Worm (Caenorhabditis elegans) whole organism, L3 larva: Measurements from ENCODE around the gene jud-4.

Experiments used
- ama-1 ChIP-seq: fragments of 150-350 bp; optimal IDR thresholded peaks from 2 replicates; lab custom pipeline; 2018
- ceh-16 ChIP-seq: sonication (generic microtip); optimal IDR thresholded peaks from 2 replicates; lab custom pipeline; 2017; ENCODE audit warnings: missing biosample characterization, missing genetic modification characterization
- egl-5 ChIP-seq: fragments of 150-350 bp; optimal IDR thresholded peaks from 2 replicates; lab custom pipeline; 2017; ENCODE audit warnings: missing biosample characterization, missing genetic modification reagents, missing genetic modification characterization, inconsistent platforms
- elt-1 ChIP-seq: fragments of 150-350 bp; optimal IDR thresholded peaks from 2 replicates; lab custom pipeline; 2014; ENCODE audit warnings: missing biosample characterization, missing genetic modification characterization
- eor-1 ChIP-seq, 2 experiments: fragments of 150-350 bp; optimal IDR thresholded peaks; 2 replicates each; lab custom pipeline; 2014 to 2018; ENCODE audit warnings: missing biosample characterization in 2 of 2, missing genetic modification characterization in 2 of 2
- fkh-10 ChIP-seq: sonication (generic microtip); optimal IDR thresholded peaks from 2 replicates; lab custom pipeline; 2017; ENCODE audit warnings: missing biosample characterization, missing genetic modification reagents, missing genetic modification characterization
- lin-15B ChIP-seq: fragments of 150-350 bp; optimal IDR thresholded peaks from 2 replicates; lab custom pipeline; 2014; ENCODE audit warnings: missing biosample characterization, missing genetic modification characterization
- mdl-1 ChIP-seq: fragments of 150-350 bp; optimal IDR thresholded peaks from 2 replicates; lab custom pipeline; 2014; ENCODE audit warnings: missing biosample characterization, missing genetic modification characterization
- nhr-237 ChIP-seq: fragments of 150-350 bp; optimal IDR thresholded peaks from 2 replicates; lab custom pipeline; 2014; ENCODE audit warnings: missing biosample characterization, missing genetic modification characterization
- nhr-28 ChIP-seq: fragments of 150-350 bp; optimal IDR thresholded peaks from 2 replicates; lab custom pipeline; 2014; ENCODE audit warnings: missing biosample characterization, missing genetic modification characterization
- tbx-2 ChIP-seq: sonication (generic microtip); optimal IDR thresholded peaks from 2 replicates; lab custom pipeline; 2016; ENCODE audit warnings: mild to moderate bottlenecking, missing genetic modification characterization, missing compliant biosample characterization
- unc-39 ChIP-seq: sonication (generic microtip); optimal IDR thresholded peaks from 4 replicates; lab custom pipeline; 2017; ENCODE audit warnings: missing biosample characterization, missing genetic modification characterization
- zag-1 ChIP-seq: fragments of 150-350 bp; optimal IDR thresholded peaks from 2 replicates; lab custom pipeline; 2014; ENCODE audit warnings: missing biosample characterization, missing genetic modification characterization
- ztf-11 ChIP-seq: fragments of 150-350 bp; optimal IDR thresholded peaks from 2 replicates; lab custom pipeline; 2014; ENCODE audit warnings: missing biosample characterization, missing genetic modification characterization

- TF ChIP-seq fkh-10 (GFP tag; lab: Kevin White, UChicago), result no peak
- TF ChIP-seq elt-1, result no peak
- TF ChIP-seq nhr-28, result no peak
- TF ChIP-seq lin-15B (tag; lab: Kevin White, UChicago), result no peak
- TF ChIP-seq unc-39, result no peak
- no peak for TF ChIP-seq ceh-16
- no peak for TF ChIP-seq eor-1 (tag; optimal IDR thresholded peaks at IDR 0.05; lab: Kevin White, UChicago)
- no peak for TF ChIP-seq tbx-2 (tag; lab: Kevin White, UChicago)
- TF ChIP-seq zag-1 (tag; lab: Kevin White, UChicago), result no peak
- no peak for TF ChIP-seq mdl-1 (tag; lab: Kevin White, UChicago)
- no peak for TF ChIP-seq ztf-11 (tag; lab: Kevin White, UChicago)
- TF ChIP-seq egl-5 (tag; lab: Kevin White, UChicago), result no peak
- TF ChIP-seq ama-1 (lab: Kevin White, UChicago), result no peak
- no peak for TF ChIP-seq nhr-237 (tag; lab: Kevin White, UChicago)
These were observed 7.7 kb upstream of the jud-4 start for ce11 chrX:15276241-15276640.
